Fruit fly (Drosophila melanogaster): ENCODE data around the gene CG4306.

CG4306 gene

dm6 chr3L:18460987-18461403, 2.0 kb downstream of the CG4306 start, which contains the start of gene CG32196 (continued):
- peak; percentile 46 for TF ChIP-seq CG11723 (GFP tag; optimal IDR thresholded peaks at IDR 0.05)
- no peak for TF ChIP-seq CG4360 (GFP tag; IDR thresholded peaks at IDR 0.05)
- TF ChIP-seq bab2 (GFP tag; optimal IDR thresholded peaks at IDR 0.05): peak; percentile 44
- TF ChIP-seq Oli (tag; optimal IDR thresholded peaks at IDR 0.05): peak; percentile 88
- peak; percentile 81 for TF ChIP-seq CG15601 (tag; optimal IDR thresholded peaks at IDR 0.05)
- TF ChIP-seq sob (GFP tag; IDR thresholded peaks at IDR 0.05): peak; percentile 85
- peak; percentile 4 to 39 for TF ChIP-seq Pdp1 (GFP tag; optimal IDR thresholded peaks at IDR 0.05)
- TF ChIP-seq CG31365 (tag; optimal IDR thresholded peaks at IDR 0.05): no peak
- TF ChIP-seq Sry-δ (GFP tag; optimal IDR thresholded peaks at IDR 0.05): peak; percentile 10
- peak; percentile 15 for TF ChIP-seq Lhr (GFP tag; optimal IDR thresholded peaks at IDR 0.05)
- peak; percentile 59 for TF ChIP-seq Dref (GFP tag; IDR thresholded peaks at IDR 0.05)
- peak; percentile 26 for TF ChIP-seq CG6654 (GFP tag; optimal IDR thresholded peaks at IDR 0.05)
- peak; percentile 68 for TF ChIP-seq org-1 (GFP tag; optimal IDR thresholded peaks at IDR 0.05)
- TF ChIP-seq Stat92E (GFP tag; optimal IDR thresholded peaks at IDR 0.05): no peak
- no peak for TF ChIP-seq sr (GFP tag; IDR thresholded peaks at IDR 0.05)
- TF ChIP-seq CG3163 (GFP tag; optimal IDR thresholded peaks at IDR 0.05): no peak
- TF ChIP-seq CG7556 (GFP tag; optimal IDR thresholded peaks at IDR 0.05): peak; percentile 89
- peak; percentile 85 for TF ChIP-seq bcd (GFP tag; optimal IDR thresholded peaks at IDR 0.05)
- peak; percentile 38; the same call in 1 of the 2 replicates for TF ChIP-seq CG4404 (GFP tag; IDR thresholded peaks at IDR 0.05)
- TF ChIP-seq vnd (GFP tag; IDR thresholded peaks at IDR 0.05; ENCODE audit: partially characterized antibody): no peak
- TF ChIP-seq Awh (GFP tag; IDR thresholded peaks at IDR 0.05): peak; percentile 74
- peak; percentile 84 for TF ChIP-seq row (GFP tag; IDR thresholded peaks at IDR 0.05)
- TF ChIP-seq pnt (GFP tag; optimal IDR thresholded peaks at IDR 0.05): peak; percentile 28
- TF ChIP-seq CG10431 (GFP tag; optimal IDR thresholded peaks at IDR 0.05): peak; percentile 29
- no peak for TF ChIP-seq HLH4C (GFP tag; IDR thresholded peaks at IDR 0.05; ENCODE audit: partially characterized antibody)
- TF ChIP-seq Ets97D (GFP tag; optimal IDR thresholded peaks at IDR 0.05): no peak
- TF ChIP-seq Myb (GFP tag; optimal IDR thresholded peaks at IDR 0.05): peak; percentile 6
- TF ChIP-seq Hey (tag; optimal IDR thresholded peaks at IDR 0.05): no peak
- TF ChIP-seq crol (GFP tag; IDR thresholded peaks at IDR 0.05): no peak
- TF ChIP-seq p53 (GFP tag; optimal IDR thresholded peaks at IDR 0.05): no peak
- peak; percentile 78 for TF ChIP-seq onecut (GFP tag; IDR thresholded peaks at IDR 0.05)
- peak; percentile 84 for TF ChIP-seq CG10209 (GFP tag; optimal IDR thresholded peaks at IDR 0.05)
- TF ChIP-seq CG14860 (GFP tag; IDR thresholded peaks at IDR 0.05; ENCODE audit: partially characterized antibody): no peak
- no peak for TF ChIP-seq gce (GFP tag; IDR thresholded peaks at IDR 0.05)
- peak; percentile 78 for TF ChIP-seq BtbVII (GFP tag; optimal IDR thresholded peaks at IDR 0.05)
- TF ChIP-seq CG14050 (GFP tag; IDR thresholded peaks at IDR 0.05): peak; percentile 63
- TF ChIP-seq ssp (GFP tag; IDR thresholded peaks at IDR 0.05): peak; percentile 70; the same call in 1 of the 2 replicates
- peak in 1 of 2 experiments; percentile 94 for TF ChIP-seq Hr51 (GFP tag; optimal IDR thresholded peaks at IDR 0.05)
- peak; percentile 88 for TF ChIP-seq CG9932 (GFP tag; IDR thresholded peaks at IDR 0.05)
- peak; percentile 23 for TF ChIP-seq fu2 (GFP tag; optimal IDR thresholded peaks at IDR 0.05)
- peak; percentile 41 for TF ChIP-seq kni (GFP tag; optimal IDR thresholded peaks at IDR 0.05)
- TF ChIP-seq dysf (GFP tag; IDR thresholded peaks at IDR 0.05): peak; percentile 87
- TF ChIP-seq CG2129 (GFP tag; IDR thresholded peaks at IDR 0.05; ENCODE audit: partially characterized antibody): no peak
- TF ChIP-seq tgo (GFP tag; IDR thresholded peaks at IDR 0.05): peak; percentile 87
- peak; percentile 80 for TF ChIP-seq CG8281 (tag; optimal IDR thresholded peaks at IDR 0.05)
- no peak for TF ChIP-seq CG12071 (GFP tag; optimal IDR thresholded peaks at IDR 0.05)
- TF ChIP-seq HLHmδ (GFP tag; optimal IDR thresholded peaks at IDR 0.05): no peak
- TF ChIP-seq Mrtf (GFP tag; IDR thresholded peaks at IDR 0.05): peak; percentile 49; the same call in 1 of the 3 replicates
- TF ChIP-seq jing (GFP tag; optimal IDR thresholded peaks at IDR 0.05): peak; percentile 8
- TF ChIP-seq CG10543 (GFP tag; optimal IDR thresholded peaks at IDR 0.05): peak; percentile 68
